3 fruit fly cellular contexts compared by ENCODE assay signal in the genomic region with DNA sequence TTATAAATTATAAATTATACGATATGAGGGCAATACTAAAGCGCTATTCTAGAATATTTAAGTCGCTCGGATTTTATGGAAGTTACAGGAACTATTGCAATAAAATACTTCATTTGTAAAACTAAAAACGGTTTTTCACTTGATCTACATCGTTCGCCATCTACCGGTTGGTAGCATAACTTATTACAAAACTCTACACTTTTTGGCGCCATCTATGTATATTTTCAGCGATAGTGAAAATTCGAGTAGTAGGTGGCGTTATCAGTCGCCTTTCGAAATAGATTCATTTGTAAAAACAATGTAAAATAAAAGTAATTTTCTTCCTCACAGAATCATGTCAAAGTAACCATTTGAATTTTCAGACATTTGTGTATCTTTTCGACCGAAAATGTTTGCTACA.
TF ChIP-seq lines count a peak whose summit lies in the region.

TSS of gene nxf4 (plus strand) at position 286 of the 400 bp plus-strand sequence.

TF ChIP-seq in whole organism, embryonic, 481 proteins besides CTCF, POLR2A, EP300 and RAD21 (continued from another document and continues in another):
- peak; percentile 81 to 86 for TF ChIP-seq dpn (GFP tag; optimal IDR thresholded peaks at IDR 0.05; lab: Kevin White, UChicago)
- no peak for TF ChIP-seq CG10543 (GFP tag; optimal IDR thresholded peaks at IDR 0.05; lab: Kevin White, UChicago)
- 0 out of 2 replicates have a peak, but pooled peaks have one; percentile 29 for TF ChIP-seq Dref (GFP tag; IDR thresholded peaks at IDR 0.05; lab: Robert Waterston, UW)
- TF ChIP-seq HLH4C (GFP tag; IDR thresholded peaks at IDR 0.05; lab: Robert Waterston, UW; ENCODE audit: partially characterized antibody): no peak
- no peak for TF ChIP-seq CG14860 (GFP tag; IDR thresholded peaks at IDR 0.05; lab: Robert Waterston, UW; ENCODE audit: partially characterized antibody)
- TF ChIP-seq twi (tag; optimal IDR thresholded peaks at IDR 0.05; lab: Kevin White, UChicago): no peak
- TF ChIP-seq kah (GFP tag; optimal IDR thresholded peaks at IDR 0.05; lab: Kevin White, UChicago): no peak
- TF ChIP-seq so (GFP tag; IDR thresholded peaks at IDR 0.05; lab: Robert Waterston, UW): 0 out of 3 replicates have a peak, but pooled peaks have one; percentile 24
- peak; percentile 31 for TF ChIP-seq CG12219 (GFP tag; optimal IDR thresholded peaks at IDR 0.05; lab: Kevin White, UChicago)
- TF ChIP-seq org-1 (GFP tag; optimal IDR thresholded peaks at IDR 0.05; lab: Kevin White, UChicago): peak; percentile 34
- no peak for TF ChIP-seq MBD-R2 (GFP tag; IDR thresholded peaks at IDR 0.05; lab: Robert Waterston, UW)
- TF ChIP-seq kni (GFP tag; optimal IDR thresholded peaks at IDR 0.05; lab: Kevin White, UChicago): no peak
- TF ChIP-seq CG33213 (GFP tag; optimal IDR thresholded peaks at IDR 0.05; lab: Kevin White, UChicago): peak; percentile 92
- peak; percentile 99 for TF ChIP-seq Ets65A (GFP tag; lab: Kevin White, UChicago)
- peak; percentile 79 for TF ChIP-seq phol (tag; optimal IDR thresholded peaks at IDR 0.05; lab: Kevin White, UChicago)
- TF ChIP-seq gt (GFP tag; IDR thresholded peaks at IDR 0.05; lab: Robert Waterston, UW): no peak
- peak; percentile 43 for TF ChIP-seq CG1792 (GFP tag; optimal IDR thresholded peaks at IDR 0.05; lab: Kevin White, UChicago)
- TF ChIP-seq CG31365 (tag; optimal IDR thresholded peaks at IDR 0.05; lab: Kevin White, UChicago): no peak
- peak; percentile 28 for TF ChIP-seq CG7556 (GFP tag; optimal IDR thresholded peaks at IDR 0.05; lab: Kevin White, UChicago)
- peak; percentile 81 for TF ChIP-seq lmd (GFP tag; IDR thresholded peaks at IDR 0.05; lab: Robert Waterston, UW)
- TF ChIP-seq CG12942 (GFP tag; optimal IDR thresholded peaks at IDR 0.05; lab: Kevin White, UChicago): peak; percentile 74
- peak; percentile 83 for TF ChIP-seq bcd (GFP tag; optimal IDR thresholded peaks at IDR 0.05; lab: Kevin White, UChicago)
- TF ChIP-seq Abd-B (GFP tag; optimal IDR thresholded peaks at IDR 0.05; lab: Kevin White, UChicago): peak; percentile 70
- peak; percentile 62 for TF ChIP-seq CG32772 (GFP tag; IDR thresholded peaks at IDR 0.05; lab: Robert Waterston, UW)
- peak; percentile 53 for TF ChIP-seq CG6272 (GFP tag; IDR thresholded peaks at IDR 0.05; lab: Robert Waterston, UW)
- no peak for TF ChIP-seq CG3995 (GFP tag; optimal IDR thresholded peaks at IDR 0.05; lab: Kevin White, UChicago)
- TF ChIP-seq CG2889 (GFP tag; IDR thresholded peaks at IDR 0.05; lab: Robert Waterston, UW): no peak
- TF ChIP-seq CG17361 (GFP tag; IDR thresholded peaks at IDR 0.05; lab: Robert Waterston, UW): peak; percentile 79
- peak; percentile 85 for TF ChIP-seq az2 (GFP tag; optimal IDR thresholded peaks at IDR 0.05; lab: Kevin White, UChicago)
- TF ChIP-seq Elba2 (GFP tag; optimal IDR thresholded peaks at IDR 0.05; lab: Kevin White, UChicago): peak; percentile 42
- TF ChIP-seq Trl (optimal IDR thresholded peaks at IDR 0.05; lab: Kevin White, UChicago): no peak
- peak; percentile 87 for TF ChIP-seq Trl (GFP tag; optimal IDR thresholded peaks at IDR 0.05; lab: Kevin White, UChicago)
- TF ChIP-seq CG10209 (GFP tag; optimal IDR thresholded peaks at IDR 0.05; lab: Kevin White, UChicago): peak; percentile 64
- TF ChIP-seq CG4707 (GFP tag; optimal IDR thresholded peaks at IDR 0.05; lab: Kevin White, UChicago): peak; percentile 32
- peak; percentile 41 for TF ChIP-seq MTF-1 (GFP tag; optimal IDR thresholded peaks at IDR 0.05; lab: Kevin White, UChicago; ENCODE audit: borderline replicate concordance)
- no peak for TF ChIP-seq CG16779 (GFP tag; IDR thresholded peaks at IDR 0.05; lab: Robert Waterston, UW)
- peak; percentile 76 for TF ChIP-seq Ptx1 (GFP tag; IDR thresholded peaks at IDR 0.05; lab: Robert Waterston, UW)
- TF ChIP-seq Doc3 (GFP tag; IDR thresholded peaks at IDR 0.05; lab: Robert Waterston, UW; ENCODE audit: partially characterized antibody): no peak
- TF ChIP-seq CrebB (tag; optimal IDR thresholded peaks at IDR 0.05; lab: Kevin White, UChicago): peak; percentile 9
- TF ChIP-seq CG11456 (GFP tag; IDR thresholded peaks at IDR 0.05; lab: Robert Waterston, UW): peak; percentile 93
- no peak; the same call in 1 of the 2 replicates for TF ChIP-seq wor (GFP tag; IDR thresholded peaks at IDR 0.05; lab: Robert Waterston, UW)
- TF ChIP-seq en (GFP tag; optimal IDR thresholded peaks at IDR 0.05; lab: Kevin White, UChicago): peak; percentile 74

TF ChIP-seq in whole organism, prepupa, 60 proteins besides CTCF, POLR2A, EP300 and RAD21 (continued from another document):
- TF ChIP-seq spab (GFP tag; optimal IDR thresholded peaks at IDR 0.05; lab: Kevin White, UChicago): no peak
- TF ChIP-seq lz (GFP tag; optimal IDR thresholded peaks at IDR 0.05; lab: Kevin White, UChicago): peak; percentile 53
- no peak for TF ChIP-seq vri (GFP tag; optimal IDR thresholded peaks at IDR 0.05; lab: Kevin White, UChicago)
- TF ChIP-seq CG11294 (GFP tag; IDR thresholded peaks at IDR 0.05; lab: Robert Waterston, UW): no peak
- TF ChIP-seq CG4318 (GFP tag; optimal IDR thresholded peaks at IDR 0.05; lab: Kevin White, UChicago): no peak
- TF ChIP-seq Sox102F (GFP tag; optimal IDR thresholded peaks at IDR 0.05; lab: Kevin White, UChicago): no peak
- TF ChIP-seq svp (GFP tag; lab: Kevin White, UChicago): peak; percentile 67
- TF ChIP-seq CG3919 (GFP tag; optimal IDR thresholded peaks at IDR 0.05; lab: Kevin White, UChicago): peak; percentile 40
- TF ChIP-seq CG6808 (GFP tag; optimal IDR thresholded peaks at IDR 0.05; lab: Kevin White, UChicago): no peak
- TF ChIP-seq Hr38 (GFP tag; optimal IDR thresholded peaks at IDR 0.05; lab: Kevin White, UChicago): no peak

TF ChIP-seq in whole organism, wandering third instar larva, 38 proteins besides CTCF, POLR2A, EP300 and RAD21 (continued from another document):
- peak; percentile 28 for TF ChIP-seq HLH106 (tag; optimal IDR thresholded peaks at IDR 0.05; lab: Kevin White, UChicago)
- no peak for TF ChIP-seq sage (GFP tag; optimal IDR thresholded peaks at IDR 0.05; lab: Kevin White, UChicago)
- no peak for TF ChIP-seq CG32264 (GFP tag; optimal IDR thresholded peaks at IDR 0.05; lab: Kevin White, UChicago)
- no peak for TF ChIP-seq CrebA (GFP tag; optimal IDR thresholded peaks at IDR 0.05; lab: Kevin White, UChicago; ENCODE audit: borderline replicate concordance)
- TF ChIP-seq ey (GFP tag; optimal IDR thresholded peaks at IDR 0.05; lab: Kevin White, UChicago): no peak
- no peak for TF ChIP-seq GATAd (GFP tag; optimal IDR thresholded peaks at IDR 0.05; lab: Kevin White, UChicago)
- TF ChIP-seq sv (GFP tag; optimal IDR thresholded peaks at IDR 0.05; lab: Kevin White, UChicago): peak; percentile 75
